Worm (Caenorhabditis elegans) whole organism, young adult: Measurements from ENCODE around the gene nmr-2.

ENCODE experiments used
- D2030.7 ChIP-seq: fragments of 200-800 bp; sonication (Bioruptor generic); IDR thresholded peaks from 2 replicates; pipeline ENCODE4 v1.3.6; 2022; ENCODE audit warnings: missing genetic modification reagents, missing genetic modification characterization, missing compliant biosample characterization
- T26A5.8 ChIP-seq: sonication (generic microtip); optimal IDR thresholded peaks from 2 replicates; lab custom pipeline; 2016; ENCODE audit warnings: missing genetic modification characterization, missing compliant biosample characterization
- Y53G8AR.9 ChIP-seq: fragments of 200-800 bp; sonication (Bioruptor generic); conservative IDR thresholded peaks from 2 replicates; pipeline ENCODE4 v1.3.6; 2022; ENCODE audit warnings: missing genetic modification reagents, missing genetic modification characterization, missing compliant biosample characterization
- Y56A3A.18 ChIP-seq: fragments of 200-800 bp; sonication (Bioruptor generic); IDR thresholded peaks from 2 replicates; pipeline ENCODE4 v1.3.6; 2022; ENCODE audit warnings: missing genetic modification reagents, missing genetic modification characterization, missing compliant biosample characterization
- hlh-12 ChIP-seq: sonication (generic microtip); optimal IDR thresholded peaks from 2 replicates; lab custom pipeline; 2016; ENCODE audit warnings: missing genetic modification characterization, missing compliant biosample characterization
- hsf-1 ChIP-seq: fragments of 200-800 bp; sonication (Bioruptor generic); IDR thresholded peaks from 2 replicates; pipeline ENCODE4 v1.3.6; 2022; ENCODE audit warnings: missing genetic modification reagents, missing genetic modification characterization, missing compliant biosample characterization
- madf-10 ChIP-seq: sonication (generic microtip); optimal IDR thresholded peaks from 2 replicates; lab custom pipeline; 2016; ENCODE audit warnings: mild to moderate bottlenecking, missing genetic modification characterization, missing compliant biosample characterization
- madf-3 ChIP-seq: fragments of 200-800 bp; sonication (Bioruptor generic); IDR thresholded peaks from 2 replicates; pipeline ENCODE4 v1.3.6; 2022; ENCODE audit warnings: missing genetic modification reagents, missing genetic modification characterization, missing compliant biosample characterization
- pha-4 ChIP-seq: fragments of 150-350 bp; sonication (generic microtip); optimal IDR thresholded peaks from 2 replicates; lab custom pipeline; 2014; ENCODE audit warnings: missing biosample characterization, missing genetic modification reagents, missing genetic modification characterization
- snpc-3.4 ChIP-seq: sonication (generic microtip); optimal IDR thresholded peaks from 2 replicates; lab custom pipeline; 2017; ENCODE audit warnings: missing genetic modification characterization, mild to moderate bottlenecking, missing compliant biosample characterization, antibody characterized with exemption, moderate library complexity, missing genotype, missing genetic modification reagents
- ztf-6 ChIP-seq: fragments of 200-800 bp; sonication (Bioruptor generic); IDR thresholded peaks from 2 replicates; pipeline ENCODE4 v1.3.6; 2022; ENCODE audit warnings: missing genetic modification reagents, missing genetic modification characterization, missing compliant biosample characterization

DNA sequence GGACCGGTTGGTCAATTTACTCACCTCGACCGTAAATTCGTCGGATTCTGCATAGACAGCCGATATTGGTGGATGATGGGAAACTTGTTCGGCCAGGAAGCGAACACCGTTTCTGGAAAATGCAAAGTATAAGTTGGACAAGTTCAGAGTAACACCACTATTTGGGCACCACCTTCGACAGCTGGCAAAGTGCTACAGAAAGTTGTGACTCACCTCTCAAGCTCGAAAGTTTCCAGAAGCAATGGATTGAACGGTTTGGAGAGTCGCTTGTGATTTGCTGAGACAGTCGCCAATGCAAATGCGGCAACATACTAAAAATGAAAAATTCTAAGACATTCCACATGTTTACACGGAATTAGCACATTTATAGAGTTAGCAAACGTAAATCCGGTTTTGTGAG is 1.9 kb upstream of the nmr-2 start:
- TF ChIP-seq T26A5.8 (tag; lab: Kevin White, UChicago) (no peak), madf-10 (tag; lab: Kevin White, UChicago) (no peak), D2030.7 (GFP tag; lab: Robert Waterston, UW) (no peak), madf-3 (GFP tag; lab: Robert Waterston, UW) (no peak), hlh-12 (tag; lab: Kevin White, UChicago) (no peak), Y56A3A.18 (no peak), ztf-6 (no peak), snpc-3.4 (no peak), pha-4 (no peak), hsf-1 (GFP tag; lab: Robert Waterston, UW) (no peak), Y53G8AR.9 (GFP tag; lab: Robert Waterston, UW) (no peak)
